Worm (Caenorhabditis elegans) whole organism, young adult: ENCODE results near the gene casy-1.

Experiments
- ceh-27 ChIP-seq: fragments of 200-800 bp; sonication (Bioruptor generic); optimal IDR thresholded peaks from 2 replicates; lab custom pipeline; 2018; ENCODE audit warnings: mild to moderate bottlenecking, missing genetic modification characterization, moderate library complexity, missing compliant biosample characterization
- hlh-12 ChIP-seq: sonication (generic microtip); optimal IDR thresholded peaks from 2 replicates; lab custom pipeline; 2016; ENCODE audit warnings: missing genetic modification characterization, missing compliant biosample characterization
- hlh-26 ChIP-seq: fragments of 200-800 bp; sonication (Bioruptor generic); conservative IDR thresholded peaks from 2 replicates; pipeline ENCODE4 v1.3.6; 2022; ENCODE audit warnings: missing genetic modification reagents, missing genetic modification characterization, missing compliant biosample characterization
- pha-4 ChIP-seq: fragments of 150-350 bp; sonication (generic microtip); optimal IDR thresholded peaks from 2 replicates; lab custom pipeline; 2014; ENCODE audit warnings: missing biosample characterization, missing genetic modification reagents, missing genetic modification characterization
- snpc-4 ChIP-seq, 5 experiments: fragments of 150-350 bp in 1 of 5; sonication (generic microtip) in 4 of 5; optimal IDR thresholded peaks; 2 replicates each; lab custom pipeline; 2014 to 2018; ENCODE audit warnings: missing genetic modification characterization in 5 of 5, missing biosample characterization in 3 of 5, antibody characterized with exemption in 2 of 5, mild to moderate bottlenecking in 2 of 5, missing compliant biosample characterization in 2 of 5, missing genotype in 2 of 5, moderate library complexity in 2 of 5, missing genetic modification reagents in 1 of 5
- ztf-18 ChIP-seq: sonication (generic microtip); optimal IDR thresholded peaks from 2 replicates; lab custom pipeline; 2016; ENCODE audit warnings: missing genotype, mild to moderate bottlenecking, missing genetic modification characterization, missing compliant biosample characterization
- ztf-6 ChIP-seq: fragments of 200-800 bp; sonication (Bioruptor generic); IDR thresholded peaks from 2 replicates; pipeline ENCODE4 v1.3.6; 2022; ENCODE audit warnings: missing genetic modification reagents, missing genetic modification characterization, missing compliant biosample characterization

DNA sequence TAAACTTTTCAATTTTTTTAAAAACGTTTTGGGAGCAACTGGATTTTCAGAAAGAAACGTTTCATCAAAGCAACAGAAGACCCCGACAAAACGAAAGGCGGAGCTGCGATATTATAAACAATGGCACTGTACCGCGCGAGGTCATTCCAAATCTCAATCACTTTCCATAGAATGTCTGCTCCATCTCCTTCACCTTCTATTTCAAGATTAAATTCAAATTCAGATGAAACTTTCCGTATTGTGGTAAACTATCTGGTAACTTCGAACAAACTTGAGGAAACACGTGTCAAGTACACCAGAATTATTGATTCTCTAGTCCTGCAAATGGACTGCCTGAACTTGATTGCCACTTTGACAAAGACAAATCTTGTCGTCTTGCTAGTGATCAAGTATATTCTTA lies 15.7 kb downstream of the casy-1 start, which contains the start of gene F28B12.6:
- TF ChIP-seq pha-4 (tag; lab: Kevin White, UChicago) (no peak), hlh-26 (no peak), ceh-27 (GFP tag; lab: Kevin White, UChicago) (no peak), hlh-12 (tag; lab: Kevin White, UChicago) (no peak), snpc-4 (GFP tag; optimal IDR thresholded peaks at IDR 0.05; lab: Kevin White, UChicago) (no peak), snpc-4 (tag; optimal IDR thresholded peaks at IDR 0.05; lab: Kevin White, UChicago) (no peak), ztf-6 (GFP tag; lab: Robert Waterston, UW) (no peak), ztf-18 (tag; lab: Kevin White, UChicago) (no peak)
